Worm (Caenorhabditis elegans) whole organism, early embryonic: Measurements from ENCODE around the gene C42D4.19.

Source experiments
- B0310.2 ChIP-seq: sonication (generic microtip); optimal IDR thresholded peaks from 2 replicates; lab custom pipeline; 2016; ENCODE audit warnings: mild to moderate bottlenecking, missing genetic modification characterization, missing compliant biosample characterization
- F13C5.2 ChIP-seq: sonication (generic microtip); optimal IDR thresholded peaks from 2 replicates; lab custom pipeline; 2017; ENCODE audit warnings: mild to moderate bottlenecking, missing genetic modification characterization, inconsistent platforms, missing compliant biosample characterization
- aly-1 ChIP-seq: sonication (generic microtip); optimal IDR thresholded peaks from 2 replicates; lab custom pipeline; 2016; ENCODE audit warnings: missing genetic modification characterization, missing compliant biosample characterization
- ama-1 ChIP-seq: fragments of 150-350 bp; optimal IDR thresholded peaks from 2 replicates; lab custom pipeline; 2014
- ceh-13 ChIP-seq: fragments of 200-800 bp; sonication (Bioruptor generic); optimal IDR thresholded peaks from 2 replicates; lab custom pipeline; 2018; ENCODE audit warnings: mild to moderate bottlenecking, missing genetic modification characterization, missing compliant biosample characterization
- ceh-36 ChIP-seq: sonication (generic microtip); optimal IDR thresholded peaks from 2 replicates; lab custom pipeline; 2016; ENCODE audit warnings: missing genetic modification characterization, inconsistent platforms, missing compliant biosample characterization
- ets-7 ChIP-seq: sonication (generic microtip); optimal IDR thresholded peaks from 2 replicates; lab custom pipeline; 2016; ENCODE audit warnings: missing genotype, missing genetic modification characterization, missing compliant biosample characterization
- flt-1 ChIP-seq: fragments of 200-800 bp; sonication (Bioruptor generic); IDR thresholded peaks from 2 replicates; pipeline ENCODE4 v1.3.6; 2022; ENCODE audit warnings: missing genetic modification characterization, missing compliant biosample characterization
- hmbx-1 ChIP-seq: sonication (generic microtip); optimal IDR thresholded peaks from 2 replicates; lab custom pipeline; 2016; ENCODE audit warnings: mild to moderate bottlenecking, missing genetic modification characterization, missing compliant biosample characterization
- hmg-4 ChIP-seq: fragments of 200-800 bp; sonication (Bioruptor generic); optimal IDR thresholded peaks from 2 replicates; lab custom pipeline; 2018; ENCODE audit warnings: mild to moderate bottlenecking, missing genetic modification characterization, missing compliant biosample characterization
- hnd-1 ChIP-seq: sonication (generic microtip); optimal IDR thresholded peaks from 2 replicates; lab custom pipeline; 2016; ENCODE audit warnings: missing genetic modification characterization, missing compliant biosample characterization
- pes-1 ChIP-seq: fragments of 200-800 bp; sonication (Bioruptor generic); IDR thresholded peaks from 2 replicates; pipeline ENCODE4 v1.3.6; 2022; ENCODE audit warnings: missing genetic modification reagents, missing genetic modification characterization, missing compliant biosample characterization
- scrt-1 ChIP-seq: fragments of 200-800 bp; sonication (Bioruptor generic); IDR thresholded peaks from 2 replicates; pipeline ENCODE4 v1.3.6; 2022; ENCODE audit warnings: missing genetic modification characterization, missing compliant biosample characterization
- sea-1 ChIP-seq: fragments of 200-800 bp; sonication (Bioruptor generic); conservative IDR thresholded peaks from 2 replicates; pipeline ENCODE4 v1.3.6; 2022; ENCODE audit warnings: missing genetic modification characterization, missing compliant biosample characterization
- tbx-11 ChIP-seq: fragments of 200-800 bp; sonication (Bioruptor generic); IDR thresholded peaks from 2 replicates; pipeline ENCODE4 v1.3.6; 2022; ENCODE audit warnings: missing genetic modification characterization, missing compliant biosample characterization
- tbx-37 ChIP-seq: fragments of 200-800 bp; sonication (Bioruptor generic); conservative IDR thresholded peaks from 2 replicates; pipeline ENCODE4 v1.3.6; 2022; ENCODE audit warnings: missing genetic modification reagents, missing genetic modification characterization, missing compliant biosample characterization
- tra-4 ChIP-seq: sonication (generic microtip); optimal IDR thresholded peaks from 2 replicates; lab custom pipeline; 2017; ENCODE audit warnings: missing genetic modification characterization, missing compliant biosample characterization

The C42D4.19 gene

DNA sequence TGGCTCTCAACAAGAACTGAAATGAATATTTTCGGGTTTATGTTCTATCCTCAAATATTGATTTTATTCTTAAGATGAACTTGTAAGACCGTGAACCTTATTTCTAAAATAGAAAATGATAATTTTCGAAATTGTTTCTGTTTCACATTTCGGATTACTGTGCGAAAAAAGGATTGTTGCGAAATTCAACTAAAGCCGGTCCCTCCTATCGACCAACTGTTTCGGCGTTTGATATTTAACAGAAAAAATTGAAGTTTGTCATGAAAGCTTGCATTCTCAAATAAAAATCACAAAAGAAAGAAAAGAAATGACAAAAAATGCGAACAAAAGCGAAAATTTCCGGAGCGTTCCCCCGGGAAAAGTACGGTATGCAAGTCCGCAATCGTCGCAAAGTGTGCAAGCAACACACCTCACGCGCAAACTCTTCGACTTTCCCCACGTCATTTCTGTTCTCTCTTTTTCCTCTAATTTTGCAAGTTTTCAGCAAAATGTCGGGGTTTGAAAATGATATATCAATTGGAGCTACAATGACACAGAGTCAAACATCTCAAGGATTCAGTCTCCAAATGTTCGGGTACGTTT is 26.3 kb upstream of the C42D4.19 start, which contains the start of gene C34D4.4:
C34D4.4 (plus strand) TSS at position 342 of the 582 bp plus-strand sequence.
- no peak for TF ChIP-seq ama-1 (lab: Kevin White, UChicago)
- TF ChIP-seq sea-1 (GFP tag; lab: Robert Waterston, UW) = no peak
- no peak for TF ChIP-seq pes-1 (GFP tag; lab: Robert Waterston, UW)
- peak; percentile 14 for TF ChIP-seq hmg-4 (GFP tag; lab: Kevin White, UChicago)

DNA sequence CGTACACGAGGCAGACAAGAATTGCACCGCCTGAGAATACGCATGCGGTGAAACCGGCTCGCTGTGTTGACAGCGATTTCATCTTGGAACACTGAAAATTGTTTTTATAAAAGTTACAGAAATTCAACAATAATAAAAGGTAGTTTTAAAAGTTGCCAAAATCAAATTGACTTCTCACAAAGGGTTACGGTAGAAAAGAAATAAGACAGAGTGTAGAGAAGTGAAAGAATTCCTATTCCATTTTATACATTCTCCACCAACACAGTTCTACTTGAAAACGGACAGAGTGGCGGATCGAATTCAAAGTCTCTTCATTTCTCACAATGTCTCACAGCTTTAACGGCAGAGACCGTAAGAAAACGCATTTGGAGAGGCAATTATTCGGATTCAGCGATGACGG is 23.0 kb upstream of the C42D4.19 start, which contains the start of gene col-113:
col-113 (minus strand) TSS at position 101 of the 400 bp plus-strand sequence.
- TF ChIP-seq aly-1 = no peak

DNA sequence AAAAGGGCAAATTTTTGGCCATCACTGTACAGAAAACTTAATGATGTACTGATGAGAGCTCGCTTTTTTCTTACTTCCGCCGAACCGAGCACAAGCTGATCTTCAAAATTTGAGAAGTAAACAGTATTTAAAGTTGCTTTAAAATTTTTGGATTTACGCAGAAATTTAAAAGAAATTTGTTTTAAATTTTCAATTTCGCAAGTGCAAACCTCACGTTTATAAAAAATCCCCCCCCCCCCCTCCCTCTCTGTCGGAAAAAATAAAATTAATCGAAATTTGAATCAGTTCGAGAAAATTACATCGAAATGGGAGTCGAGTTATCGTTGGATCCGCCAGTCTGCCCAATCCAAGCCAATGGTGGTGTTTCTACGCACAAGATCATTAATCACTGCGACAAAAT is 22.1 kb upstream of the C42D4.19 start, which contains the start of gene C34D4.3:
C34D4.3 (plus strand) TSS at position 301 of the 400 bp plus-strand sequence.
- no peak for TF ChIP-seq tra-4 (tag; lab: Kevin White, UChicago)
- TF ChIP-seq ceh-13 (GFP tag; lab: Kevin White, UChicago) = no peak
- no peak for TF ChIP-seq hmg-4 (GFP tag; lab: Kevin White, UChicago)
- no peak for TF ChIP-seq hmbx-1 (tag; lab: Kevin White, UChicago)
- TF ChIP-seq flt-1 (GFP tag; lab: Robert Waterston, UW) = no peak
- no peak for TF ChIP-seq aly-1
- no peak for TF ChIP-seq sea-1 (GFP tag; lab: Robert Waterston, UW)

DNA sequence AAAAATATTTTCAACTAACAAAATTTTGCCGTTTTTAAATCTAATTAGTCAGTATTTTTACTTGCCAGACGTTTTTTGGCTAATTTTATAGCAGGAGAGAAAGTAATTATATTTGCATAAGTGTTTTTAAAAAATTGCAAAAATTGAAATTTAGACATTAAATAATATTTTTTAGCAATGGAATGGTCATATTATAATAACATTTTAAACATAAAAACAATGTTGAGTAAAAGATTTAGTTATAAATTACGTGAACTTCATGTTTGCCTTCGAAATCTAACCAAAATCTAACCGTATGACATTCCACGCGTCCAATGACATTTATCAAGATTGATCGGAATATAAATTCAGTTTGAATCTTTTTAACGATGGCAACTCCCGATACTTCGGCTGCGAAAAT is 21.1 kb upstream of the C42D4.19 start, which contains the start of gene C34D4.2:
C34D4.2 (plus strand) TSS at position 301 of the 400 bp plus-strand sequence.
- TF ChIP-seq ceh-36 (tag; lab: Kevin White, UChicago) = no peak
- no peak for TF ChIP-seq hmg-4 (GFP tag; lab: Kevin White, UChicago)
- TF ChIP-seq hmbx-1 (tag; lab: Kevin White, UChicago) = no peak
- TF ChIP-seq flt-1 (GFP tag; lab: Robert Waterston, UW) = no peak
- TF ChIP-seq tbx-37 = no peak
- TF ChIP-seq ceh-13 (GFP tag; lab: Kevin White, UChicago) = no peak
- TF ChIP-seq tbx-11 (GFP tag; lab: Robert Waterston, UW) = no peak
- TF ChIP-seq ama-1 (lab: Kevin White, UChicago) = no peak
- TF ChIP-seq F13C5.2 = no peak
- no peak for TF ChIP-seq B0310.2 (tag; lab: Kevin White, UChicago)
- no peak for TF ChIP-seq aly-1
- TF ChIP-seq tra-4 (tag; lab: Kevin White, UChicago) = no peak
- TF ChIP-seq scrt-1 (GFP tag; lab: Robert Waterston, UW) = no peak
- TF ChIP-seq ets-7 (tag; lab: Kevin White, UChicago) = no peak
- TF ChIP-seq hnd-1 = no peak
- TF ChIP-seq sea-1 (GFP tag; lab: Robert Waterston, UW) = no peak
- TF ChIP-seq pes-1 (GFP tag; lab: Robert Waterston, UW) = no peak

DNA sequence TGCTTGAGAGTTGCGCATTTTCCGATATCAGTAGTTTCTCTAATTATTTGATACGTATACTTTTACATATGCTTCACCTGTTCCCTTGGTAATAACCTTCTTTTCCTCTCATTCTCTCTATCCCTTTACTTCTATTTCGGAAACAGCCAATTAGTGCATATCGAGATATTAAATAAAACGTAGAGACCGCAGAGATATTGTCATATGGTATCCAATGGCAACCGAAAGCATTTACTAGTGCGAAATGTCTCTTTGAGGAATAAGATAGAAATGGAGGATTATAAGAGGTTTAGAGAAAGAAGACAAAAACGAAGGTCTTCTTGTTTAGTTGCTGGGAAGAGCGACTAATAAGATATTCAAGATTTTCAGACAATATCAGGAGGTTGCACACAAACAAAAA is 19.1 kb upstream of the C42D4.19 start, which contains the start of gene maph-9:
maph-9 (plus strand) TSS at position 273 of the 400 bp plus-strand sequence.
- TF ChIP-seq F13C5.2 (no peak), ama-1 (lab: Kevin White, UChicago) (no peak), hnd-1 (no peak), hmg-4 (GFP tag; lab: Kevin White, UChicago) (no peak), ceh-13 (GFP tag; lab: Kevin White, UChicago) (no peak), B0310.2 (tag; lab: Kevin White, UChicago) (no peak), flt-1 (GFP tag; lab: Robert Waterston, UW) (no peak), tbx-11 (GFP tag; lab: Robert Waterston, UW) (no peak), hmbx-1 (tag; lab: Kevin White, UChicago) (no peak), scrt-1 (GFP tag; lab: Robert Waterston, UW) (no peak), pes-1 (GFP tag; lab: Robert Waterston, UW) (no peak), aly-1 (no peak), ceh-36 (tag; lab: Kevin White, UChicago) (no peak), tra-4 (tag; lab: Kevin White, UChicago) (no peak), ets-7 (tag; lab: Kevin White, UChicago) (no peak), sea-1 (GFP tag; lab: Robert Waterston, UW) (no peak)

DNA sequence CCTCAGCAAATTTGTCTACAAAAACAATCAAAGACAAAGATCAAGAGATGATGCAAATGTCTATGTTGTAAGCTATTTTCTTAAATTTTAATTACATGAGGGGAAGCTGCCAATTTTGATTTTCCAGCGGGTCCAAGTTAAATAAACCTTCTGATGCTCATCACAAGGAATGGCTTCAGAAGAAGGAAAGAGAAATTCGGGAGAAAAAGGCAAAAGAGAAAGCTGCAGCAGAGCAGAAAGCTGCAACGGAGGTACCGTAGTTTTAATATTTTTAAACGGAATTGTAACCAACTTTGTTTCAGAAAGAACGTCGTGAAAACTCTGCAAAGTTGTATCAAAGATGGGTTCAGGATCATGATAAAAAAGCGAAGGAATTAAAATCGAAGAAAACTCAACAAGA is 17.3 kb upstream of the C42D4.19 start:
- TF ChIP-seq pes-1 (GFP tag; lab: Robert Waterston, UW) (no peak), ama-1 (lab: Kevin White, UChicago) (no peak), ets-7 (tag; lab: Kevin White, UChicago) (no peak), ceh-36 (tag; lab: Kevin White, UChicago) (no peak), tbx-37 (no peak), flt-1 (GFP tag; lab: Robert Waterston, UW) (no peak), hmbx-1 (tag; lab: Kevin White, UChicago) (no peak), tbx-11 (GFP tag; lab: Robert Waterston, UW) (no peak), B0310.2 (tag; lab: Kevin White, UChicago) (no peak), F13C5.2 (no peak), hnd-1 (no peak), tra-4 (tag; lab: Kevin White, UChicago) (no peak), ceh-13 (GFP tag; lab: Kevin White, UChicago) (no peak), aly-1 (no peak), sea-1 (GFP tag; lab: Robert Waterston, UW) (no peak), scrt-1 (GFP tag; lab: Robert Waterston, UW) (no peak), hmg-4 (GFP tag; lab: Kevin White, UChicago) (no peak)

DNA sequence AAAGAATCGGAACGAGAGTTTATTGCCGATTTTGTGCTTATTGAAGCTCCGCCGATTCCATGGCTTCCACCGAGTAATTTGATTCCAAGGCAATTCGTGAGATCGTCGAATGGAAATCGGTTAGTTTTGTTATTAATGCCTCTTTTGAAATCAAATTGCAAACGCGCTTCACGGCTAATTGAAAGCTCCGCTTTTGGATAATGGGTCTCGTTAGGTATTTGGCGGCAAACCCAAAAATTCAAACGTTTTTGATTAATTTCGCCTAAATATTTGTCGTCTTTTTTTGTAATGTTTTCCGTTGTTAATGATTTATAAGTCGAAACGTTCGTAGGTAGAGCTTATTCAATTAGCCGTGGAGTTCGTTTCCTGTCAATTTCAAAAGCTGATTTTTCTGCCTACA is 15.9 kb upstream of the C42D4.19 start:
- TF ChIP-seq tbx-11 (GFP tag; lab: Robert Waterston, UW) (no peak), hmbx-1 (tag; lab: Kevin White, UChicago) (no peak), aly-1 (no peak)
